Fruit fly (Drosophila melanogaster) Kc167 (cell line): ENCODE results near the gene Or83a.

Source experiments
- Myc ChIP-seq: fragments of >200 bp; optimal IDR thresholded peaks from 2 replicates; lab custom pipeline; 2017; ENCODE audit warnings: missing external identifiers
- h ChIP-seq: fragments of >200 bp; optimal IDR thresholded peaks from 3 replicates; lab custom pipeline; 2018; ENCODE audit warnings: missing external identifiers
- insv ChIP-seq: fragments of >200 bp; optimal IDR thresholded peaks from 3 replicates; lab custom pipeline; 2018; ENCODE audit warnings: missing external identifiers
- psq ChIP-seq: fragments of >200 bp; optimal IDR thresholded peaks from 2 replicates; lab custom pipeline; 2017; ENCODE audit warnings: missing external identifiers

DNA sequence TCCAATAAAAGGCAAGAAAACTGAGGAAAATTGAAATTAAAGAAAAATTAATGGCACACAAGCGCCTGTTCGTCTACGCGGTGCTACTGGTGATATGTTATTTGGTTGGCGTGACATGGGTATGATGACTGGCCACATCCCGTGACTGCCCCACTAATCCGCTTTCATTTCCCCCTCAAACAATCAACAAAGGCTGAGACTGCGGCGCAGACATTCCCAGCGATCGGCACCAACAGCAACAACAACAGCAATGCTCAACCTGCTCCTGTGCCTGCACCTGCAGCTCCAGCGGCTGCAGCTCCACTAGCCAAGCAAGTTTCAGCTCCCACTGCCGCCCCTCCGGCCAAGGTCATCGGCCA, 43.9 kb downstream of the Or83a start:
- no peak for TF ChIP-seq h (lab: Kevin White, UChicago)
- no peak for TF ChIP-seq Myc (lab: Kevin White, UChicago)
- TF ChIP-seq insv (lab: Kevin White, UChicago) = no peak
- no peak for TF ChIP-seq psq
